Worm (Caenorhabditis elegans): ENCODE measurements around the gene nhr-58.

The nhr-58 gene

DNA sequence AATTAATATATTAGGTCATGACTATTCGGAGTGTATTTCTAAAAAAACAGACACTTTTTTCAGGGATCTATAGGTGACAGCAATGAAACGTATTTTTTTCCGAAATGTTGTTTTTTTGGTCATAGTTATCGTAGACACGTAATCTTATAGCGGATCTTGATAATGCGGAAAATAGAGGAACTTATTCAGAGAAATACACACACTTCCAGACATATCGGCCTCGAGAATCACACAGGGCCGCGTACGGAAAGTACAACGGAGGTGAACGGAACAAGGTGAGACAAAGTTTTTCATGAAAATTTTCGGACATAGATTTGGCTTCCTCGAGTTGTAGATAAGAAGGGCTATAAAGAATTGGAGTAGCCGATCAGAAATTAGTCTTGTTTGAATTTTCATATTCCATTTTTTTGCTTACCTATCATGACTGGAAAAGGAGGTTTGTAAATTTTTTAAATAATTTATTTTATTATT lies 7.0 kb downstream of the nhr-58 start, which contains the start of gene nhr-155:
Gene nhr-155, plus strand, starts transcription at position 421 of the 471 bp plus-strand sequence.
- TF ChIP-seq aly-1 (tag; optimal IDR thresholded peaks at IDR 0.05) (no peak), hmg-4 (GFP tag; optimal IDR thresholded peaks at IDR 0.05) (no peak), ceh-36 (tag; optimal IDR thresholded peaks at IDR 0.05) (no peak), hnd-1 (tag; optimal IDR thresholded peaks at IDR 0.05) (no peak), tra-4 (tag; optimal IDR thresholded peaks at IDR 0.05) (no peak), flt-1 (GFP tag; IDR thresholded peaks at IDR 0.05) (no peak), ets-7 (tag; optimal IDR thresholded peaks at IDR 0.05) (no peak), tbx-37 (GFP tag; conservative IDR thresholded peaks at IDR 0.05) (no peak), ama-1 (optimal IDR thresholded peaks at IDR 0.05) (no peak), tbx-11 (GFP tag; IDR thresholded peaks at IDR 0.05) (no peak), hmbx-1 (tag; optimal IDR thresholded peaks at IDR 0.05) (no peak), ceh-13 (GFP tag; optimal IDR thresholded peaks at IDR 0.05) (no peak), scrt-1 (GFP tag; IDR thresholded peaks at IDR 0.05) (no peak), F13C5.2 (tag; optimal IDR thresholded peaks at IDR 0.05) (no peak), sea-1 (GFP tag; conservative IDR thresholded peaks at IDR 0.05) (no peak), B0310.2 (tag; optimal IDR thresholded peaks at IDR 0.05) (no peak), pes-1 (GFP tag; IDR thresholded peaks at IDR 0.05) (no peak)

DNA sequence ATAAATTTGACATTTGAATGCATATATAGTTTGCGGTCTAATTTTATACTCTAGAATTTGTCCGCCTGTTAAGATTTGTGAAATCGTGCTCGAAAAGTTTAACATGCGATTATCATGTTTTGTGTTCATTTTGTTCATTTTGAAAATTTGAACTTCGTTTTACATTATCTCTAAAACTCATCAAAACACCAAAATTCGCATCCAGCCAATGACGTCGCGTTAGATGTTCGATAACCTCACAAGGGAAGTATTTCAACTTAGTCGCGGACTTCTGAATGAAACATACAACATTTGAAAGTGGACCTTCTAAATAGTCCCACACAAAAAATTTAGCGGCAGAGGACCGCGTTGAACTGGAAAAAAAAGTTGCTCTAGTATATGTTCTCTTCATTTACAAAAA lies 9.4 kb downstream of the nhr-58 start:
- TF ChIP-seq hmbx-1 (tag; optimal IDR thresholded peaks at IDR 0.05) (no peak), flt-1 (GFP tag; IDR thresholded peaks at IDR 0.05) (no peak), ama-1 (optimal IDR thresholded peaks at IDR 0.05) (no peak)

DNA sequence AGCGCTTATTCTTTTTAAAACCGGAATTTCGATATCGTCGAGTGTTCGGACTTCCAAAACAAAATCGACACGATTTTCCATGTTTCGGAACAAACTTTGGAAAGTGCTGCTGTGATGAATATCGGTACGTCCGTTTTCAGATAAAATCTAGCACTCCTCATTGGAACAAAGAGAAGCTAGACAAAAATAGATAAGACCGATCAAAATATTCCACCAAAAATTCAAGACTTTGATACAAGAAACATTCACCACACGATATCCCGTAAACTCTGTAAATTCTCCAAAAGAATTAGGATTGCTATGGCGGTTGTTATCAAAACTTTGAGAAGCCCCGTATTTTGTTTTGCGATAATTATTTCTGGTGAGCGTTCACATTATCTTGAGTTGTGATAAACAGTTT lies 11.1 kb downstream of the nhr-58 start, which contains the start of gene C14C6.3:
Gene C14C6.3, plus strand, starts transcription at position 301 of the 400 bp plus-strand sequence.
- TF ChIP-seq B0310.2 (tag; optimal IDR thresholded peaks at IDR 0.05) (no peak), scrt-1 (GFP tag; IDR thresholded peaks at IDR 0.05) (no peak), hnd-1 (tag; optimal IDR thresholded peaks at IDR 0.05) (no peak), sea-1 (GFP tag; conservative IDR thresholded peaks at IDR 0.05) (no peak), tbx-37 (GFP tag; conservative IDR thresholded peaks at IDR 0.05) (no peak), flt-1 (GFP tag; IDR thresholded peaks at IDR 0.05) (no peak), F13C5.2 (tag; optimal IDR thresholded peaks at IDR 0.05) (no peak), tbx-11 (GFP tag; IDR thresholded peaks at IDR 0.05) (no peak), hmbx-1 (tag; optimal IDR thresholded peaks at IDR 0.05) (no peak), ceh-36 (tag; optimal IDR thresholded peaks at IDR 0.05) (no peak), hmg-4 (GFP tag; optimal IDR thresholded peaks at IDR 0.05) (no peak), pes-1 (GFP tag; IDR thresholded peaks at IDR 0.05) (no peak), aly-1 (tag; optimal IDR thresholded peaks at IDR 0.05) (no peak), ama-1 (optimal IDR thresholded peaks at IDR 0.05) (no peak), ceh-13 (GFP tag; optimal IDR thresholded peaks at IDR 0.05) (no peak), ets-7 (tag; optimal IDR thresholded peaks at IDR 0.05) (no peak), tra-4 (tag; optimal IDR thresholded peaks at IDR 0.05) (no peak)

DNA sequence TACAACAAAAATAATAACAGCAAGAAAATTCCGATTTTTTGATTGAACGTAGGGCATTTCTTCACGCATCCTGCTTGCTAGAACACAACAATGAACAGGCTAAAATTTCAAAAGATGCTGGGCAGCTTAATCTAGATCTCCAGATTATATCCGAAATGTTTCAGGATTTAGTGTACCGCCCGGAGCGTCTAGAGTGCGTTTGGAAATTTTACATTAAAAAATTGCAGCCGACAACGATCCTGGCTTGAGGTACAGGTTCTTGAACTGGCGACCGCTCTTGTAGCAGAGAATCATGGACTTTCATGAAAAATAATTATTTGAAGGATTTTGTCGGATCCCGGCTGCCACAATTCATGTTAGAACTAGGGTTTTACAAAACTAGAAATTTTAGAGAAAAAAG lies 15.9 kb downstream of the nhr-58 start, which contains the start of gene C14C6.6:
Gene C14C6.6, minus strand, starts transcription at position 101 of the 400 bp plus-strand sequence.
- TF ChIP-seq ceh-36 (tag; optimal IDR thresholded peaks at IDR 0.05) = no peak

DNA sequence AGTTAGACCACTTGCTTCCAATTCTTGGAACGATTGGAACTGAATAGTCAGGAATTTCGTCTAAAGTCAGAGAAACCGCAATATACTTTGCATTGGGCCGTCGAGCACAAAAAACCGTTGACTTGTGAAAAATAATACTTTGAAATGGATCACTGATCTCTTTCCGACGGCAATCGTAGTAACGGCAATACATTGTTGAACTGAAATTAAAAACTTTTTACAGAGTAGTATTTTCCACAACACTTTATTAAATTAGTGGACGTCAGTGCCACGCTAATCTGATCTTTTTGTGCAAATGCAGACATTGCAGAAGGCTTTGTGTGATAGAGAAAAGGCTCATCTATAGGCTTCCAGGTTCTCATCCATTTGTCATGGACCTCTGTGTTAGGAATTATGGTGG lies 20.3 kb downstream of the nhr-58 start:
- TF ChIP-seq sea-1 (GFP tag; conservative IDR thresholded peaks at IDR 0.05) (no peak), F13C5.2 (tag; optimal IDR thresholded peaks at IDR 0.05) (no peak), hnd-1 (tag; optimal IDR thresholded peaks at IDR 0.05) (no peak), aly-1 (tag; optimal IDR thresholded peaks at IDR 0.05) (no peak), ets-7 (tag; optimal IDR thresholded peaks at IDR 0.05) (no peak), tbx-11 (GFP tag; IDR thresholded peaks at IDR 0.05) (no peak), hmg-4 (GFP tag; optimal IDR thresholded peaks at IDR 0.05) (no peak)

DNA sequence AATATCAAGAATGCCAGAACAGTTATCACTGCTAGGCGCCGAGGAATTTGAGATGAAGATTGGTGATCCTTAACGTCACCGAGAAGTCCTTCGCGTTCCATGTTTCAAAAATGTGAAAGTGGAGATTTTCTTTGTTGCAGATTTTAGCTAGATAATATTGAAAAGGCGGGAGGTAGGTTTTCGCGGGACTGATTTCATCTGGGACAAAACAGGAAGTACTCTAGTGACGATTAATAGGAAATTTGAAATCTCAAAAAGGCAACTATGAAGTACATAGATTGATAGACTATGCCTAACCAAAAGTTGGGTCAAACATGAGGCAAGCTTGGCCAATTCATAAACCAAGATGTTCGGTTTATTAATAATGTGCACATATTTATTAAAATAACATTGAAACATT lies 21.0 kb downstream of the nhr-58 start, which contains the start of gene C14C6.8:
Gene C14C6.8, minus strand, starts transcription at position 101 of the 400 bp plus-strand sequence.
- TF ChIP-seq ets-7 (tag; optimal IDR thresholded peaks at IDR 0.05) (no peak), hnd-1 (tag; optimal IDR thresholded peaks at IDR 0.05) (no peak), tbx-11 (GFP tag; IDR thresholded peaks at IDR 0.05) (no peak), tbx-37 (GFP tag; conservative IDR thresholded peaks at IDR 0.05) (no peak), sea-1 (GFP tag; conservative IDR thresholded peaks at IDR 0.05) (no peak), hmbx-1 (tag; optimal IDR thresholded peaks at IDR 0.05) (no peak), F13C5.2 (tag; optimal IDR thresholded peaks at IDR 0.05) (no peak), flt-1 (GFP tag; IDR thresholded peaks at IDR 0.05) (no peak), ama-1 (optimal IDR thresholded peaks at IDR 0.05) (no peak), ceh-13 (GFP tag; optimal IDR thresholded peaks at IDR 0.05) (no peak), tra-4 (tag; optimal IDR thresholded peaks at IDR 0.05) (no peak)

DNA sequence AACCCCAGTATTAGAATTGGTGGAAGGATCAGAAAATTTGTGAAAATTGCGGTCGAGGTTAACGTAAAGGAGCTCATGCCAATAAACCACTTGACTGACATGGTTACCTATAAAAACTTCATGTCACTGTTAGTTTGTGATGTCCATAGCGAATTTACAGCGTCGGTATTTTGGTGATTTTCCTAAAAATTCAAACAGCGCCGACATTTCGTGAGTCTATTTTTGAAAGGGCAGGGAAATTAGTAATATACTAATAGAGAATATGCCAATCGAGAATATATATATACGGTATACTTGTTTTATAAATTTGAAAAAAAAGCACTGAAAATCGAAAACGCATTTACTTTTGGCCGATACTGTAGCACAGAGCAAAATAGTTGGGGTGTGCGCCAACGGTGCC lies 24.0 kb downstream of the nhr-58 start, which contains the start of gene srx-8:
Gene srx-8, minus strand, starts transcription at position 101 of the 400 bp plus-strand sequence.
- TF ChIP-seq ceh-36 (tag; optimal IDR thresholded peaks at IDR 0.05) (no peak), aly-1 (tag; optimal IDR thresholded peaks at IDR 0.05) (no peak), hnd-1 (tag; optimal IDR thresholded peaks at IDR 0.05) (no peak), pes-1 (GFP tag; IDR thresholded peaks at IDR 0.05) (no peak), ceh-13 (GFP tag; optimal IDR thresholded peaks at IDR 0.05) (no peak), scrt-1 (GFP tag; IDR thresholded peaks at IDR 0.05) (no peak)

DNA sequence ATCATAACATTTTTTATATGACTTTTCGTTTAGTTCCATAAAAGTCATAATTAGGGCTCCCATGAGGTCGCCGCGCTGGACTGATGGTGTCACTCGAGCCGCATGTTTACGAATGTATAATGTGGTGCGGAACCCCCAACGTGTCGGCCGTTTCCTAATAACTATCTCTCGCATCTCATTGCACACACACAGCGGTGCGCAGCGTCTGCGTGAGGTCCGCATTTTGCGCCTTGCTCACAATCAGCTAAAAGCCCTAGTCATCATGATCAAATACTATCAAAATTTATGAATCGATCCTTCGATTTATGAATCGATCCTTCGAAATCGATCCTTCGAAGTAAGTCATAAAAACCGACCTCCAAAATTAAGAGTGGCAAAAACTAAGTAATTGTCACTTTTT lies 27.9 kb downstream of the nhr-58 start, which contains the start of gene srx-7:
Gene srx-7, plus strand, starts transcription at position 256 of the 400 bp plus-strand sequence.
- TF ChIP-seq hmg-4 (GFP tag; optimal IDR thresholded peaks at IDR 0.05) = no peak
- no peak for TF ChIP-seq ceh-13 (GFP tag; optimal IDR thresholded peaks at IDR 0.05)
